Fruit fly (Drosophila melanogaster) whole organism, adult: ENCODE measurements around the gene Drsl3.
A peak's percentile ranks its signal among the peaks of the same experiment; 100 is the strongest.

Experiments
- CG11617 ChIP-seq: fragments of 200-800 bp; sonication (Bioruptor generic); optimal IDR thresholded peaks from 2 replicates; lab custom pipeline; 2017; ENCODE audit warnings: mild to moderate bottlenecking, missing biosample characterization, missing genetic modification reagents, missing genetic modification characterization
- CG12768 ChIP-seq: fragments of 200-800 bp; sonication (Bioruptor generic); optimal IDR thresholded peaks from 2 replicates; lab custom pipeline; 2017; ENCODE audit warnings: missing biosample characterization, missing genetic modification characterization, mild to moderate bottlenecking, moderate library complexity, missing genetic modification reagents
- CG14711 ChIP-seq: fragments of 200-800 bp; sonication (Bioruptor generic); optimal IDR thresholded peaks from 2 replicates; lab custom pipeline; 2018; ENCODE audit warnings: missing biosample characterization, mild to moderate bottlenecking, missing genetic modification characterization, moderate library complexity
- CG1620 ChIP-seq: fragments of 200-800 bp; sonication (Bioruptor generic); optimal IDR thresholded peaks from 2 replicates; lab custom pipeline; 2016; ENCODE audit warnings: missing biosample characterization, missing genetic modification characterization
- CG33017 ChIP-seq: fragments of 200-800 bp; sonication (Bioruptor generic); optimal IDR thresholded peaks from 2 replicates; lab custom pipeline; 2018; ENCODE audit warnings: missing biosample characterization, mild to moderate bottlenecking, missing genetic modification characterization, moderate library complexity
- CG5204 ChIP-seq: fragments of 200-800 bp; sonication (Bioruptor generic); optimal IDR thresholded peaks from 2 replicates; lab custom pipeline; 2016; ENCODE audit warnings: missing biosample characterization, missing genetic modification characterization
- CG7045 ChIP-seq: fragments of 200-800 bp; sonication (Bioruptor generic); optimal IDR thresholded peaks from 2 replicates; lab custom pipeline; 2017; ENCODE audit warnings: missing biosample characterization, mild to moderate bottlenecking, missing genetic modification characterization
- CG7101 ChIP-seq: fragments of 200-800 bp; sonication (Bioruptor generic); optimal IDR thresholded peaks from 2 replicates; lab custom pipeline; 2018; ENCODE audit warnings: missing biosample characterization, mild to moderate bottlenecking, missing genetic modification characterization, moderate library complexity
- Clk ChIP-seq: fragments of 200-800 bp; sonication (Bioruptor generic); optimal IDR thresholded peaks from 2 replicates; lab custom pipeline; 2017; ENCODE audit warnings: missing biosample characterization, missing genetic modification characterization
- Crg-1 ChIP-seq: fragments of 200-800 bp; sonication (Bioruptor generic); optimal IDR thresholded peaks from 2 replicates; lab custom pipeline; 2016; ENCODE audit warnings: missing biosample characterization, missing genetic modification characterization
- Hr96 ChIP-seq: fragments of 200-800 bp; sonication (Bioruptor generic); optimal IDR thresholded peaks from 2 replicates; lab custom pipeline; 2016; ENCODE audit warnings: missing biosample characterization, missing genetic modification characterization
- Mnt ChIP-seq: fragments of 200-800 bp; sonication (Bioruptor generic); optimal IDR thresholded peaks from 2 replicates; lab custom pipeline; 2016; ENCODE audit warnings: missing biosample characterization, mild to moderate bottlenecking, missing genetic modification characterization
- bab1 ChIP-seq: fragments of 200-800 bp; sonication (Bioruptor generic); optimal IDR thresholded peaks from 3 replicates; lab custom pipeline; 2019; ENCODE audit warnings: missing biosample characterization, mild to moderate bottlenecking, missing genetic modification characterization, moderate library complexity
- cic ChIP-seq: fragments of 200-800 bp; sonication (Bioruptor generic); optimal IDR thresholded peaks from 2 replicates; lab custom pipeline; 2017; ENCODE audit warnings: missing biosample characterization, mild to moderate bottlenecking, missing genetic modification characterization, moderate library complexity
- cnc ChIP-seq, 2 experiments: fragments of >200 bp; optimal IDR thresholded peaks; 2 replicates each; lab custom pipeline; 2017
- kay ChIP-seq: fragments of 200-800 bp; sonication (Bioruptor generic); peaks from one replicate; lab custom pipeline; 2016; ENCODE audit warnings: missing biosample characterization, missing genetic modification characterization, borderline replicate concordance
- ovo ChIP-seq: fragments of 200-800 bp; sonication (Bioruptor generic); optimal IDR thresholded peaks from 2 replicates; lab custom pipeline; 2016; ENCODE audit warnings: missing biosample characterization, missing genetic modification characterization
- pad ChIP-seq: fragments of 200-800 bp; sonication (Bioruptor generic); optimal IDR thresholded peaks from 3 replicates; lab custom pipeline; 2017; ENCODE audit warnings: missing biosample characterization, missing genetic modification characterization, mild to moderate bottlenecking, moderate library complexity, missing genetic modification reagents
- tj ChIP-seq: fragments of 200-800 bp; sonication (Bioruptor generic); optimal IDR thresholded peaks from 3 replicates; lab custom pipeline; 2017; ENCODE audit warnings: missing biosample characterization, mild to moderate bottlenecking, missing genetic modification characterization, moderate library complexity
- toe ChIP-seq: fragments of 200-800 bp; sonication (Bioruptor generic); optimal IDR thresholded peaks from 2 replicates; lab custom pipeline; 2016; ENCODE audit warnings: missing biosample characterization, missing genetic modification characterization

The Drsl3 gene

dm6 chr3L:3319223-3319643, 4.4 kb downstream of the Drsl3 start, which contains the start of the genes PIG-C, CG12016 and Dpm2:
Gene PIG-C (minus strand): TSS chr3L:3319232.
Gene CG12016 (plus strand): TSS chr3L:3319555.
Gene Dpm2 (plus strand): TSS chr3L:3319555.
- TF ChIP-seq Hr96 (GFP tag; lab: Kevin White, UChicago) (peak; percentile 85), CG7045 (GFP tag; lab: Kevin White, UChicago) (peak; percentile 54), CG12768 (GFP tag; lab: Kevin White, UChicago) (peak; percentile 40), CG33017 (peak; percentile 66), CG11617 (peak; percentile 59), toe (GFP tag; lab: Kevin White, UChicago) (peak; percentile 92), Mnt (GFP tag; lab: Kevin White, UChicago) (peak; percentile 76), bab1 (peak; percentile 75), Crg-1 (peak; percentile 65), pad (GFP tag; lab: Kevin White, UChicago) (peak; percentile 54), tj (GFP tag; lab: Kevin White, UChicago) (peak; percentile 40), CG1620 (GFP tag; lab: Kevin White, UChicago) (peak; percentile 81), CG14711 (tag; lab: Kevin White, UChicago) (peak; percentile 53), cnc (optimal IDR thresholded peaks at IDR 0.05; lab: Kevin White, UChicago) (no peak), CG7101 (tag; lab: Kevin White, UChicago) (peak; percentile 75), Clk (peak; percentile 44), cic (no peak), ovo (GFP tag; lab: Kevin White, UChicago) (peak; percentile 49), kay (GFP tag; lab: Kevin White, UChicago) (no peak), CG5204 (no peak)

dm6 chr3L:3319992-3320732, 5.4 kb downstream of the Drsl3 start:
- TF ChIP-seq Mnt (GFP tag; lab: Kevin White, UChicago) (no peak), toe (GFP tag; lab: Kevin White, UChicago) (peak; percentile 0), CG12768 (GFP tag; lab: Kevin White, UChicago) (peak; percentile 34), Crg-1 (peak; percentile 5), cnc (optimal IDR thresholded peaks at IDR 0.05; lab: Kevin White, UChicago) (peak in 1 of 2 experiments; percentile 4), CG7045 (GFP tag; lab: Kevin White, UChicago) (no peak), bab1 (peak; percentile 37), CG7101 (tag; lab: Kevin White, UChicago) (peak; percentile 55), cic (peak; percentile 75), CG14711 (tag; lab: Kevin White, UChicago) (no peak), CG11617 (no peak), Clk (peak; percentile 35), CG33017 (peak; percentile 48), Hr96 (GFP tag; lab: Kevin White, UChicago) (peak; percentile 5)

- no peak for TF ChIP-seq CG11617
- no peak for TF ChIP-seq ovo (GFP tag; lab: Kevin White, UChicago)
Measured at dm6 chr3L:3325597-3325924, 10.8 kb downstream of the Drsl3 start.

dm6 chr3L:3325925-3326903, 11.4 kb downstream of the Drsl3 start, which contains the start of gene Gtpx:
Gene Gtpx (plus strand): TSS chr3L:3326265.
- no peak for TF ChIP-seq CG7045 (GFP tag; lab: Kevin White, UChicago)
- TF ChIP-seq pad (GFP tag; lab: Kevin White, UChicago) = peak; percentile 35
- TF ChIP-seq CG12768 (GFP tag; lab: Kevin White, UChicago) = peak; percentile 57
- peak; percentile 93 for TF ChIP-seq CG14711 (tag; lab: Kevin White, UChicago)
- TF ChIP-seq Hr96 (GFP tag; lab: Kevin White, UChicago) = peak; percentile 35
- TF ChIP-seq CG5204 = no peak
- peak; percentile 25 for TF ChIP-seq ovo (GFP tag; lab: Kevin White, UChicago)
- TF ChIP-seq Crg-1 = peak; percentile 63
- peak; percentile 63 for TF ChIP-seq CG1620 (GFP tag; lab: Kevin White, UChicago)
- TF ChIP-seq cnc (optimal IDR thresholded peaks at IDR 0.05; lab: Kevin White, UChicago) = peak; percentile 80 to 98
- peak; percentile 8 for TF ChIP-seq CG33017
- TF ChIP-seq kay (GFP tag; lab: Kevin White, UChicago) = no peak
- TF ChIP-seq Mnt (GFP tag; lab: Kevin White, UChicago) = peak; percentile 26
- TF ChIP-seq CG7101 (tag; lab: Kevin White, UChicago) = peak; percentile 60
- TF ChIP-seq cic = peak; percentile 65
- TF ChIP-seq CG11617 = peak; percentile 73
- peak; percentile 72 for TF ChIP-seq toe (GFP tag; lab: Kevin White, UChicago)
- TF ChIP-seq Clk = no peak
- TF ChIP-seq tj (GFP tag; lab: Kevin White, UChicago) = peak; percentile 71
- TF ChIP-seq bab1 = no peak

dm6 chr3L:3328771-3329170, 14.0 kb downstream of the Drsl3 start, which contains the start of gene Strip:
Gene Strip (minus strand): TSS chr3L:3328871.
- TF ChIP-seq CG7045 (GFP tag; lab: Kevin White, UChicago) (no peak), pad (GFP tag; lab: Kevin White, UChicago) (no peak), Crg-1 (no peak), Clk (no peak), ovo (GFP tag; lab: Kevin White, UChicago) (no peak), CG11617 (no peak), kay (GFP tag; lab: Kevin White, UChicago) (no peak)
